Fruit fly (Drosophila melanogaster): ENCODE data around the gene CG8219.

DNA sequence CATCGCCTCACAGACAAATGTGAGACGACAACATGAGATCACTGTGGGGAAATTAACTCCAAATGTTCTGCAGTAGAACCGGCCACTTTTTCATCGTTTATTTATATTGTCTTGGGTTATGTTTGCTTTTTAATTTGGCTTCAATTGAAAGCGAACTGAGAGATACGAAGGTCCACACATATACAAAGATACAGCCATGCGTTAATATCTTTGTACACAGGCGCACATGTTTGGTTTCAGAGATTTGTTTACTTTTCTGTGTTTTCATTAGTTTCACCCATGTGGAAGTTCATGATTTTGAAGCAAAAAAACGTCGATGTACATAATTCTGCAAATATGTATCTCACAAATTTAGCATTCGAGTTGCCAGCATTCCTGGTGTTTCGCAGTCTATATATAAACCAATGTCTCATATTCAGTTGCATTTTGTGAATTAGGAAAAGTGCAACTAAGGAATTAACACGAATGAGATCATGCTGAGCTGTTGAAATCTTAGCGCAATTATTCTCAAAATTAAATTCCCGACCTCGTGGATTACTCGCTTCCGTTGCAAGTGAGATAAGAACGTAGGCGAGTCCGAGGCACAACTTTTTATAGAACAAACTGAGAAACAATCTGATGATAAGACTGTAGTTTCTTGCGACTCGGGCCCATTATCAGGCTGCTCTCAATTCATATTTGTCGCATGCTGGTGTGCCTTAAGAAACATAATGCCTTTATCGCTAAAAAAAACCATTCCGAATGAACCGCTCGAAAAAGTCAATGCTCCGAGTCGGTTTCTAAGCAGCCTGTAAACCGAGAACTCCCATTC is 15.9 kb downstream of the CG8219 start:
- no peak for TF ChIP-seq CG13894 (tag; optimal IDR thresholded peaks at IDR 0.05)
- no peak for TF ChIP-seq CG13775 (GFP tag; optimal IDR thresholded peaks at IDR 0.05)
- no peak for TF ChIP-seq CG8478 (optimal IDR thresholded peaks at IDR 0.05)
- TF ChIP-seq E2f1 (GFP tag; IDR thresholded peaks at IDR 0.05) = no peak
- no peak for TF ChIP-seq esg (GFP tag; conservative IDR thresholded peaks at IDR 0.05)
- no peak for TF ChIP-seq Hmr (GFP tag; optimal IDR thresholded peaks at IDR 0.05)
- no peak for TF ChIP-seq maf-S (GFP tag; optimal IDR thresholded peaks at IDR 0.05)
- TF ChIP-seq sens (GFP tag) = no peak
- TF ChIP-seq CG30431 (GFP tag; optimal IDR thresholded peaks at IDR 0.05) = no peak
- TF ChIP-seq CG34422 (GFP tag; IDR thresholded peaks at IDR 0.05) = peak; percentile 49; the same call in 1 of the 3 replicates
- TF ChIP-seq unpg (GFP tag; optimal IDR thresholded peaks at IDR 0.05) = no peak
- no peak for TF ChIP-seq Lpt (GFP tag; optimal IDR thresholded peaks at IDR 0.05)
- no peak for TF ChIP-seq CG15269 (tag; optimal IDR thresholded peaks at IDR 0.05)
